Worm (Caenorhabditis elegans): ENCODE results near the gene F20D1.3.

DNA sequence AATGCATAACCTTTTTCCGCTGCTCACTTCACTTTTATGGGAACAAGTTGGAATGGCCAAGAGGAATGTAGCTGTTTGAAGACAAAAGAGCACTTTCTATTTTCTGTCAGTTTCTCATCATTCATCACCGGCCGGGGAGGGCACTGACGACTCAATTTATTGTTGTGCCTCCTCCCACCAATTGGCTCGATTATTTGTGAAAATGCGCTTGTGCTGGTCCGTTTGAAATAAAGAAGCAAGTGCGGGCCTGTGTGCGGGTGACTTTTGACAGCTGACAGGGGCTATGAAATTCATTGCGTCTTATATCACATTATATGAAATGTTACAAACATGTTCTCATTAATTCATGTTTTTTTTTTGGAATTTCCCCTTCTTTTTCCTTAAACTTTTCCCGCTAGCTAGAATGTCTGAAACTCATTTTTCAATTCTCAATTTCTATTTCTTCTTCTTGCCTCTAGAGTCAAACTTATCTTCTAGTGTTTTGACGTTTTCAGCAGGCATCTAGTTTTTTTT lies 38.1 kb downstream of the F20D1.3 start:
- TF ChIP-seq lin-15B (tag; optimal IDR thresholded peaks at IDR 0.05) (no peak), lin-35 (GFP tag; optimal IDR thresholded peaks at IDR 0.05) (no peak), dsc-1 (tag; optimal IDR thresholded peaks at IDR 0.05) (no peak), fkh-8 (tag; optimal IDR thresholded peaks at IDR 0.05) (no peak), sox-4 (tag; optimal IDR thresholded peaks at IDR 0.05) (no peak), elt-2 (tag; optimal IDR thresholded peaks at IDR 0.05) (no peak), zag-1 (tag; optimal IDR thresholded peaks at IDR 0.05) (no peak), ztf-11 (tag; optimal IDR thresholded peaks at IDR 0.05) (no peak), ztf-4 (tag; optimal IDR thresholded peaks at IDR 0.05) (no peak), unc-62 (GFP tag; optimal IDR thresholded peaks at IDR 0.05) (no peak)
